Fruit fly (Drosophila melanogaster) whole organism, pupa: Measurements from ENCODE around the gene CG10550.
A peak's percentile ranks its signal among the peaks of the same experiment; 100 is the strongest.

Source experiments
- CG10348 ChIP-seq: fragments of 200-800 bp; sonication (Bioruptor generic); IDR thresholded peaks from 2 replicates; pipeline ENCODE4 v1.3.6; 2022; ENCODE audit warnings: missing biosample characterization, missing genetic modification characterization
- CG12605 ChIP-seq: fragments of 200-800 bp; sonication (Bioruptor generic); IDR thresholded peaks from 2 replicates; pipeline ENCODE4 v1.3.6; 2022; ENCODE audit warnings: missing biosample characterization, missing genetic modification characterization
- CG13204 ChIP-seq: fragments of 200-800 bp; sonication (Bioruptor generic); optimal IDR thresholded peaks from 2 replicates; lab custom pipeline; 2018; ENCODE audit warnings: missing biosample characterization, mild to moderate bottlenecking, missing genetic modification characterization, moderate library complexity
- CG14655 ChIP-seq: fragments of 200-800 bp; sonication (Bioruptor generic); optimal IDR thresholded peaks from 3 replicates; lab custom pipeline; 2017; ENCODE audit warnings: mild to moderate bottlenecking, missing biosample characterization, missing genetic modification reagents, missing genetic modification characterization
- CG15710 ChIP-seq: fragments of 200-800 bp; sonication (Bioruptor generic); optimal IDR thresholded peaks from 2 replicates; lab custom pipeline; 2018; ENCODE audit warnings: missing biosample characterization, mild to moderate bottlenecking, missing genetic modification characterization, moderate library complexity
- CG17806 ChIP-seq: fragments of 200-800 bp; sonication (Bioruptor generic); optimal IDR thresholded peaks from 2 replicates; lab custom pipeline; 2018; ENCODE audit warnings: missing biosample characterization, mild to moderate bottlenecking, missing genetic modification characterization, moderate library complexity
- CG32121 ChIP-seq: fragments of 200-800 bp; sonication (Bioruptor generic); IDR thresholded peaks from 2 replicates; pipeline ENCODE4 v1.3.6; 2022; ENCODE audit warnings: missing biosample characterization, missing genetic modification characterization
- CG34367 ChIP-seq: fragments of 200-800 bp; sonication (Bioruptor generic); optimal IDR thresholded peaks from 2 replicates; lab custom pipeline; 2018; ENCODE audit warnings: missing biosample characterization, mild to moderate bottlenecking, missing genetic modification characterization
- CG4496 ChIP-seq: fragments of 200-800 bp; sonication (Bioruptor generic); IDR thresholded peaks from 3 replicates; pipeline ENCODE4 v1.3.6; 2022; ENCODE audit warnings: missing biosample characterization, missing genetic modification characterization
- CG8159 ChIP-seq: fragments of 200-800 bp; sonication (Bioruptor generic); optimal IDR thresholded peaks from 3 replicates; lab custom pipeline; 2018; ENCODE audit warnings: missing biosample characterization, mild to moderate bottlenecking, missing genetic modification characterization, moderate library complexity
- CG8301 ChIP-seq: fragments of 200-800 bp; sonication (Bioruptor generic); optimal IDR thresholded peaks from 2 replicates; lab custom pipeline; 2018; ENCODE audit warnings: missing biosample characterization, mild to moderate bottlenecking, missing genetic modification characterization
- CG9948 ChIP-seq: fragments of 200-800 bp; sonication (Bioruptor generic); optimal IDR thresholded peaks from 2 replicates; lab custom pipeline; 2018; ENCODE audit warnings: missing biosample characterization, mild to moderate bottlenecking, missing genetic modification characterization, moderate library complexity
- D1 ChIP-seq: fragments of 200-800 bp; sonication (Bioruptor generic); optimal IDR thresholded peaks from 2 replicates; lab custom pipeline; 2018; ENCODE audit warnings: missing biosample characterization, mild to moderate bottlenecking, missing genetic modification characterization, moderate library complexity
- EcR ChIP-seq: fragments of 200-800 bp; sonication (Bioruptor generic); optimal IDR thresholded peaks from 3 replicates; lab custom pipeline; 2019; ENCODE audit warnings: missing biosample characterization, missing genetic modification characterization, mild to moderate bottlenecking, moderate library complexity, missing genetic modification reagents
- Ets98B ChIP-seq: fragments of 200-800 bp; sonication (Bioruptor generic); IDR thresholded peaks from 2 replicates; pipeline ENCODE4 v1.3.6; 2022; ENCODE audit warnings: missing biosample characterization, missing genetic modification characterization
- Pif1A ChIP-seq: fragments of 200-800 bp; sonication (Bioruptor generic); optimal IDR thresholded peaks from 3 replicates; lab custom pipeline; 2016; ENCODE audit warnings: missing biosample characterization, missing genetic modification characterization
- Pif1B ChIP-seq: fragments of 200-800 bp; sonication (Bioruptor generic); optimal IDR thresholded peaks from 3 replicates; lab custom pipeline; 2016; ENCODE audit warnings: missing biosample characterization, missing genetic modification characterization
- Snoo ChIP-seq: fragments of 200-800 bp; sonication (Bioruptor generic); optimal IDR thresholded peaks from 3 replicates; lab custom pipeline; 2017; ENCODE audit warnings: missing biosample characterization, mild to moderate bottlenecking, missing genetic modification characterization, inconsistent platforms
- fd96Ca ChIP-seq: fragments of 200-800 bp; sonication (Bioruptor generic); IDR thresholded peaks from 3 replicates; pipeline ENCODE4 v1.3.6; 2022; ENCODE audit warnings: missing biosample characterization, missing genetic modification characterization
- gl ChIP-seq: fragments of 200-800 bp; sonication (Bioruptor generic); optimal IDR thresholded peaks from 2 replicates; lab custom pipeline; 2018; ENCODE audit warnings: missing biosample characterization, mild to moderate bottlenecking, missing genetic modification characterization
- rn ChIP-seq: fragments of 200-800 bp; sonication (Bioruptor generic); IDR thresholded peaks from 2 replicates; pipeline ENCODE4 v1.3.6; 2022; ENCODE audit warnings: missing biosample characterization, missing genetic modification characterization

CG10550 gene

dm6 chr3R:25275276-25275675 lies 32.9 kb downstream of the CG10550 start:
- TF ChIP-seq CG4496 (GFP tag; lab: Robert Waterston, UW) (no peak), CG8301 (tag; lab: Kevin White, UChicago) (no peak), rn (GFP tag; lab: Robert Waterston, UW) (no peak), Ets98B (no peak), Pif1A (no peak), Pif1B (GFP tag; lab: Kevin White, UChicago) (no peak), CG15710 (tag; lab: Kevin White, UChicago) (no peak), CG9948 (tag; lab: Kevin White, UChicago) (no peak), EcR (GFP tag; lab: Kevin White, UChicago) (no peak)
- TF ChIP-seq, all 21 proteins: peak for 0

- TF ChIP-seq CG32121 (no peak), CG4496 (GFP tag; lab: Robert Waterston, UW) (no peak), CG14655 (GFP tag; lab: Kevin White, UChicago) (no peak), CG13204 (GFP tag; lab: Kevin White, UChicago) (no peak), rn (GFP tag; lab: Robert Waterston, UW) (no peak), CG8301 (tag; lab: Kevin White, UChicago) (no peak), gl (no peak), CG8159 (tag; lab: Kevin White, UChicago) (no peak), CG17806 (tag; lab: Kevin White, UChicago) (no peak), Pif1B (GFP tag; lab: Kevin White, UChicago) (no peak), fd96Ca (GFP tag; lab: Robert Waterston, UW) (no peak), D1 (tag; lab: Kevin White, UChicago) (no peak), Pif1A (no peak), EcR (GFP tag; lab: Kevin White, UChicago) (no peak), Snoo (tag; lab: Kevin White, UChicago) (no peak), CG15710 (tag; lab: Kevin White, UChicago) (no peak), CG10348 (GFP tag; lab: Robert Waterston, UW) (no peak), CG12605 (no peak), CG9948 (tag; lab: Kevin White, UChicago) (no peak), Ets98B (no peak)
Measured at dm6 chr3R:25273537-25273936, 34.7 kb downstream of the CG10550 start, which contains the start of gene CG11878. CG11878 (plus strand) TSS chr3R:25273837.

dm6 chr3R:25269909-25270308 lies 38.3 kb downstream of the CG10550 start, which contains the start of the genes CG11889 and CG11891:
CG11889 (plus strand) TSS chr3R:25270209.
CG11891 (plus strand) TSS chr3R:25270209.
- no peak for TF ChIP-seq CG8301 (tag; lab: Kevin White, UChicago)
- no peak for TF ChIP-seq Snoo (tag; lab: Kevin White, UChicago)
- no peak for TF ChIP-seq CG4496 (GFP tag; lab: Robert Waterston, UW)
- no peak for TF ChIP-seq D1 (tag; lab: Kevin White, UChicago)
- TF ChIP-seq CG15710 (tag; lab: Kevin White, UChicago): no peak
- no peak for TF ChIP-seq CG32121
- TF ChIP-seq CG17806 (tag; lab: Kevin White, UChicago): no peak
- TF ChIP-seq CG10348 (GFP tag; lab: Robert Waterston, UW): no peak
- TF ChIP-seq CG9948 (tag; lab: Kevin White, UChicago): no peak
- no peak for TF ChIP-seq rn (GFP tag; lab: Robert Waterston, UW)
- no peak for TF ChIP-seq EcR (GFP tag; lab: Kevin White, UChicago)
- no peak for TF ChIP-seq CG14655 (GFP tag; lab: Kevin White, UChicago)
- TF ChIP-seq CG12605: no peak
- TF ChIP-seq CG8159 (tag; lab: Kevin White, UChicago): no peak
- no peak for TF ChIP-seq CG13204 (GFP tag; lab: Kevin White, UChicago)
- no peak for TF ChIP-seq Pif1B (GFP tag; lab: Kevin White, UChicago)
- TF ChIP-seq CG34367 (tag; lab: Kevin White, UChicago): no peak
- no peak for TF ChIP-seq fd96Ca (GFP tag; lab: Robert Waterston, UW)
- TF ChIP-seq Ets98B: no peak
- TF ChIP-seq gl: no peak
- TF ChIP-seq, all 21 proteins: peak for 0

dm6 chr3R:25266751-25267150 lies 41.4 kb downstream of the CG10550 start:
- TF ChIP-seq CG10348 (GFP tag; lab: Robert Waterston, UW): no peak
- no peak for TF ChIP-seq gl
- no peak for TF ChIP-seq CG4496 (GFP tag; lab: Robert Waterston, UW)
- TF ChIP-seq D1 (tag; lab: Kevin White, UChicago): no peak
- TF ChIP-seq CG9948 (tag; lab: Kevin White, UChicago): no peak
- no peak for TF ChIP-seq Pif1A
- TF ChIP-seq fd96Ca (GFP tag; lab: Robert Waterston, UW): no peak
- no peak for TF ChIP-seq CG13204 (GFP tag; lab: Kevin White, UChicago)
- TF ChIP-seq CG17806 (tag; lab: Kevin White, UChicago): no peak
- no peak for TF ChIP-seq CG32121
- no peak for TF ChIP-seq CG34367 (tag; lab: Kevin White, UChicago)
- TF ChIP-seq EcR (GFP tag; lab: Kevin White, UChicago): no peak

- TF ChIP-seq CG12605: peak; percentile 51; the same call in 1 of the 2 replicates
- no peak for TF ChIP-seq Ets98B
Measured at dm6 chr3R:25265589-25266201, 42.5 kb downstream of the CG10550 start, which contains the start of the genes GlnRS and RIOK2. GlnRS (minus strand) TSS chr3R:25265721. RIOK2 (plus strand) TSS chr3R:25265844.

dm6 chr3R:25262322-25262761 lies 45.8 kb downstream of the CG10550 start, which contains the start of the genes Kdsr and CG11858:
Kdsr (minus strand) TSS chr3R:25262498.
CG11858 (plus strand) TSS chr3R:25262741.
- peak; percentile 62 for TF ChIP-seq Ets98B
- no peak for TF ChIP-seq gl
- TF ChIP-seq CG4496 (GFP tag; lab: Robert Waterston, UW): peak; percentile 82
- peak; percentile 48 for TF ChIP-seq CG15710 (tag; lab: Kevin White, UChicago)
- no peak for TF ChIP-seq Pif1B (GFP tag; lab: Kevin White, UChicago)
- TF ChIP-seq CG8301 (tag; lab: Kevin White, UChicago): no peak
- TF ChIP-seq fd96Ca (GFP tag; lab: Robert Waterston, UW): peak; percentile 64; the same call in 2 of the 3 replicates
- peak; percentile 49 for TF ChIP-seq CG9948 (tag; lab: Kevin White, UChicago)
- no peak for TF ChIP-seq CG13204 (GFP tag; lab: Kevin White, UChicago)
- TF ChIP-seq EcR (GFP tag; lab: Kevin White, UChicago): peak; percentile 81
- no peak for TF ChIP-seq D1 (tag; lab: Kevin White, UChicago)
- TF ChIP-seq CG12605: no peak
- TF ChIP-seq Pif1A: no peak
- TF ChIP-seq CG34367 (tag; lab: Kevin White, UChicago): peak; percentile 39
- TF ChIP-seq CG10348 (GFP tag; lab: Robert Waterston, UW): peak; percentile 46; the same call in 1 of the 2 replicates
- peak; percentile 53 for TF ChIP-seq CG17806 (tag; lab: Kevin White, UChicago)
- no peak for TF ChIP-seq CG14655 (GFP tag; lab: Kevin White, UChicago)
- TF ChIP-seq rn (GFP tag; lab: Robert Waterston, UW): no peak
- TF ChIP-seq CG8159 (tag; lab: Kevin White, UChicago): no peak
- peak; percentile 75 for TF ChIP-seq CG32121
- TF ChIP-seq Snoo (tag; lab: Kevin White, UChicago): peak; percentile 34
